Worm (Caenorhabditis elegans) whole organism, late embryonic: ENCODE measurements around the gene spat-2.
A peak's percentile ranks its signal among the peaks of the same experiment; 100 is the strongest.

Source experiments
- C38D4.7 ChIP-seq: fragments of 200-800 bp; sonication (Bioruptor generic); optimal IDR thresholded peaks from 2 replicates; lab custom pipeline; 2018; ENCODE audit warnings: mild to moderate bottlenecking, missing genetic modification characterization, moderate library complexity, missing compliant biosample characterization
- F13H6.1 ChIP-seq: sonication (generic microtip); optimal IDR thresholded peaks from 2 replicates; lab custom pipeline; 2016; ENCODE audit warnings: missing genetic modification characterization, missing compliant biosample characterization
- K02D7.2 ChIP-seq: sonication (generic microtip); optimal IDR thresholded peaks from 2 replicates; lab custom pipeline; 2017; ENCODE audit warnings: mild to moderate bottlenecking, missing genetic modification characterization, missing compliant biosample characterization
- K09A11.1 ChIP-seq: sonication (generic microtip); optimal IDR thresholded peaks from 2 replicates; lab custom pipeline; 2017; ENCODE audit warnings: antibody characterized with exemption, mild to moderate bottlenecking, missing genetic modification characterization, missing compliant biosample characterization; ENCODE audit not compliant: insufficient read depth
- T23F11.4 ChIP-seq: fragments of 200-800 bp; sonication (Bioruptor generic); optimal IDR thresholded peaks from 2 replicates; lab custom pipeline; 2018; ENCODE audit warnings: mild to moderate bottlenecking, missing genetic modification characterization, missing compliant biosample characterization
- Y22D7AL.16 ChIP-seq: sonication (generic microtip); optimal IDR thresholded peaks from 2 replicates; lab custom pipeline; 2016; ENCODE audit warnings: missing genetic modification characterization, missing compliant biosample characterization
- ceh-18 ChIP-seq: sonication (generic microtip); optimal IDR thresholded peaks from 2 replicates; lab custom pipeline; 2016; ENCODE audit warnings: missing genetic modification characterization, missing compliant biosample characterization
- ceh-19 ChIP-seq: fragments of 200-800 bp; sonication (Bioruptor generic); optimal IDR thresholded peaks from 2 replicates; lab custom pipeline; 2018; ENCODE audit warnings: mild to moderate bottlenecking, missing genetic modification characterization, missing compliant biosample characterization
- ceh-24 ChIP-seq: sonication (generic microtip); optimal IDR thresholded peaks from 2 replicates; lab custom pipeline; 2016; ENCODE audit warnings: mild to moderate bottlenecking, missing genetic modification characterization, missing compliant biosample characterization
- ceh-30 ChIP-seq: fragments of 150-350 bp; optimal IDR thresholded peaks from 2 replicates; lab custom pipeline; 2014; ENCODE audit warnings: missing biosample characterization, missing genetic modification characterization
- ceh-34 ChIP-seq: sonication (generic microtip); optimal IDR thresholded peaks from 2 replicates; lab custom pipeline; 2016; ENCODE audit warnings: mild to moderate bottlenecking, missing genetic modification characterization, missing compliant biosample characterization
- ceh-45 ChIP-seq: fragments of 200-800 bp; sonication (Bioruptor generic); IDR thresholded peaks from 2 replicates; pipeline ENCODE4 v1.3.6; 2022; ENCODE audit warnings: missing genetic modification reagents, missing genetic modification characterization, missing compliant biosample characterization
- che-1 ChIP-seq: sonication (generic microtip); optimal IDR thresholded peaks from 2 replicates; lab custom pipeline; 2016; ENCODE audit warnings: mild to moderate bottlenecking, missing genetic modification characterization, missing compliant biosample characterization
- dmd-4 ChIP-seq: sonication (generic microtip); optimal IDR thresholded peaks from 2 replicates; lab custom pipeline; 2016; ENCODE audit warnings: borderline replicate concordance, missing genetic modification characterization, missing compliant biosample characterization
- dve-1 ChIP-seq: sonication (generic microtip); optimal IDR thresholded peaks from 2 replicates; lab custom pipeline; 2017; ENCODE audit warnings: antibody characterized with exemption, mild to moderate bottlenecking, missing genetic modification characterization, missing compliant biosample characterization
- fkh-10 ChIP-seq: fragments of 150-350 bp; optimal IDR thresholded peaks from 2 replicates; lab custom pipeline; 2014; ENCODE audit warnings: missing biosample characterization, missing genetic modification reagents, missing genetic modification characterization
- fkh-6 ChIP-seq: sonication (generic microtip); optimal IDR thresholded peaks from 2 replicates; lab custom pipeline; 2016; ENCODE audit warnings: missing genetic modification characterization, missing compliant biosample characterization
- gmeb-2 ChIP-seq: sonication (generic microtip); optimal IDR thresholded peaks from 2 replicates; lab custom pipeline; 2016; ENCODE audit warnings: missing genetic modification characterization, inconsistent platforms, missing compliant biosample characterization
- hlh-30 ChIP-seq: sonication (generic microtip); optimal IDR thresholded peaks from 2 replicates; lab custom pipeline; 2017; ENCODE audit warnings: antibody characterized with exemption, missing genetic modification characterization, missing compliant biosample characterization; ENCODE audit not compliant: insufficient read depth
- hlh-6 ChIP-seq: sonication (generic microtip); optimal IDR thresholded peaks from 2 replicates; lab custom pipeline; 2016; ENCODE audit warnings: missing genotype, missing genetic modification characterization, missing compliant biosample characterization
- hlh-8 ChIP-seq: sonication (generic microtip); optimal IDR thresholded peaks from 2 replicates; lab custom pipeline; 2016; ENCODE audit warnings: missing genotype, missing genetic modification characterization, missing compliant biosample characterization
- lim-6 ChIP-seq: sonication (generic microtip); optimal IDR thresholded peaks from 2 replicates; lab custom pipeline; 2016; ENCODE audit warnings: missing genetic modification characterization, missing compliant biosample characterization
- lin-11 ChIP-seq: fragments of 200-800 bp; sonication (Bioruptor generic); optimal IDR thresholded peaks from 2 replicates; lab custom pipeline; 2018; ENCODE audit warnings: mild to moderate bottlenecking, missing genetic modification characterization, missing compliant biosample characterization
- mec-3 ChIP-seq: sonication (generic microtip); optimal IDR thresholded peaks from 2 replicates; lab custom pipeline; 2016; ENCODE audit warnings: borderline replicate concordance, missing genetic modification characterization, missing compliant biosample characterization
- nhr-232 ChIP-seq: sonication (generic microtip); optimal IDR thresholded peaks from 2 replicates; lab custom pipeline; 2016; ENCODE audit warnings: missing genetic modification characterization, missing compliant biosample characterization
- npax-4 ChIP-seq: sonication (generic microtip); optimal IDR thresholded peaks from 2 replicates; lab custom pipeline; 2016; ENCODE audit warnings: missing genetic modification characterization, missing compliant biosample characterization
- pax-1 ChIP-seq: fragments of 150-350 bp; optimal IDR thresholded peaks from 2 replicates; lab custom pipeline; 2014; ENCODE audit warnings: missing biosample characterization, missing genetic modification characterization
- pha-2 ChIP-seq: sonication (generic microtip); optimal IDR thresholded peaks from 2 replicates; lab custom pipeline; 2017; ENCODE audit warnings: mild to moderate bottlenecking, missing genetic modification characterization, missing compliant biosample characterization
- pqm-1 ChIP-seq: sonication (generic microtip); optimal IDR thresholded peaks from 2 replicates; lab custom pipeline; 2016; ENCODE audit warnings: missing genetic modification characterization, missing compliant biosample characterization
- ref-2 ChIP-seq: sonication (generic microtip); optimal IDR thresholded peaks from 2 replicates; lab custom pipeline; 2016; ENCODE audit warnings: missing genetic modification characterization, missing compliant biosample characterization
- sox-2 ChIP-seq: fragments of 200-800 bp; sonication (Bioruptor generic); IDR thresholded peaks from 2 replicates; pipeline ENCODE4 v1.3.6; 2022; ENCODE audit warnings: missing genetic modification reagents, missing genetic modification characterization, missing compliant biosample characterization
- tbx-2 ChIP-seq: sonication (generic microtip); optimal IDR thresholded peaks from 2 replicates; lab custom pipeline; 2016; ENCODE audit warnings: missing genetic modification characterization, missing compliant biosample characterization
- tbx-7 ChIP-seq: sonication (generic microtip); optimal IDR thresholded peaks from 2 replicates; lab custom pipeline; 2016; ENCODE audit warnings: missing genotype, missing genetic modification characterization, missing compliant biosample characterization
- ttx-3 ChIP-seq: sonication (generic microtip); optimal IDR thresholded peaks from 2 replicates; lab custom pipeline; 2016; ENCODE audit warnings: missing genetic modification reagents, missing genetic modification characterization, missing compliant biosample characterization
- unc-55 ChIP-seq: sonication (generic microtip); optimal IDR thresholded peaks from 2 replicates; lab custom pipeline; 2017; ENCODE audit warnings: missing biosample characterization, missing genetic modification reagents, missing genetic modification characterization
- zip-5 ChIP-seq: sonication (generic microtip); optimal IDR thresholded peaks from 2 replicates; lab custom pipeline; 2016; ENCODE audit warnings: missing genetic modification characterization, missing compliant biosample characterization

The spat-2 gene

DNA sequence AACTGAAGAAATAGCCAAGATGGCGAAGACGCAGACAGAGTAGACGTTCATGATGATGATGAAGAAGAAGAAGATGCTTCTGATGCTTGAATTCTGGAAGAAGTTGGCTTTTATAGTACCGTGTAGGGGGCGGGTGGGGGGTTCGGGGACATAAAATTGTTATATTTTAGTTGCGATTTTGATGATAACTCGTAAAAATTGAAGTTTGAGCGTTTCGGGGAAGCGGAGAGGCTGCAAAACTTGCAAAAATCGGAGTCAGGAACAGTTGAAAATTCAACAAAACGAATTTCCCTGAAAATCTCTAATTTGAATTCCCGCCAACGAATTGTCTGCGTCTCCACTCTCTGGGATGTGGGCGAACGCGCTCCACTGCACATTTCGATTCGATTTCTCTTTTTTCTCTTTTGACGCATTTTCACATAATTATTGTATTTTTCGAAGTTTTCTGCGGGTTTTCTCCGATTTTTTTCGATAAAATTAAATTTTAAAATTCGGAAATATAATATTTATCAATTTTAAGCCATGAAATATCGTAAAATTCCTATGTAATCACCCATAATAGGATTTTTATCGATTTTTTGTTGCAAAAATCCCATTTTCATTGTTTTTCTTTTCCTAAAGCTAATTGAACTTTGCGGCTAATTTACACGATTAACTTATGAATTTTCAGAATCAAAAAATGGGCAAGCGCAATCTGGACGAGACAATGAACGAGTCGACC is 29.0 kb upstream of the spat-2 start, which contains the start of the genes fipr-17 and Y48A6B.3 (continued):
- TF ChIP-seq unc-55 (GFP tag; lab: Kevin White, UChicago) = peak; percentile 39
- no peak for TF ChIP-seq T23F11.4 (GFP tag; lab: Kevin White, UChicago)
- no peak for TF ChIP-seq ref-2 (tag; lab: Kevin White, UChicago)
- TF ChIP-seq pax-1 (tag; lab: Kevin White, UChicago) = no peak
- no peak for TF ChIP-seq pha-2 (tag; lab: Kevin White, UChicago)
- peak; percentile 12 for TF ChIP-seq hlh-30 (tag; lab: Kevin White, UChicago)
- TF ChIP-seq, all 69 proteins: peak for 14

DNA sequence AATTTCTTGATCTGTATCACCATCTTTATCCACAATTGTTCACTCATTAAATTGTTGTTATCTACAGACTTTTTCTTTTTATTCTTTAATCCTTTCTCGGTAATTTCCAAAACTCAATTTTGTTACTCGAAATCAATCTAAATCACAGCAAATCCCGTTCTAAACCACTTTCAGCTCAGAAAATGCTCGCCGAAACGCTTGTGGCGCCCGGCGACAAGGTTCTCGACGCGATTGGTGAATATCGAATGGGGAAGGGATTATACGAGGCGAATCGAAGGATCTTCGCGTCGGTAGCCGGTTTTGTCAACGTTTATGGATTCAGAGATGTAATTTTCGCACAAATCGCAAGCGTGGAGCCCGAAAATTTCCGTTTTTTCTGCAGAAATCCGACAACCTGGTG is 27.9 kb upstream of the spat-2 start, which contains the start of gene exos-1:
TSS of gene exos-1 (plus strand) at position 175 of the 400 bp plus-strand sequence.
- TF ChIP-seq fkh-6 (no peak), ceh-45 (no peak), zip-5 (tag; lab: Kevin White, UChicago) (no peak), ceh-24 (tag; lab: Kevin White, UChicago) (no peak), ceh-18 (tag; lab: Kevin White, UChicago) (no peak), K02D7.2 (tag; lab: Kevin White, UChicago) (no peak)

DNA sequence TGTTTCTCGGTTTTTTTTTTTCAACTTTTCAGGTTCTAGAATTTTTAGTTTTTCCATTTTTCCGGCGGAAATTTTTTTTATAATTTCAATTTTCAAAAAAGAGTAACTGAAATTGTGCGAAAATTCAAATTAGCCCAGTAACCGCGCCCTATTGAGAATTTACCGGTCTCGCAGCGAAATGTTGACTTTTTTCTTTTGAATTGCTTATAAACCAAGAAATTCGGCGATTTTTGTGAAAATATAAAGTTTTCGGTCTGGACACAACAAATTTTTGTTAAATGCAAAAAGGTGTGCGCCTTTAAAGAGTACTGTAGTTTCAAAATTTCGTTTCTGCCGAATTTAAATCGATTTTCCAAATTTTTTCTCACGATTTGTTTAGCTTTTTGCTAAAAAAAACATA is 26.1 kb upstream of the spat-2 start:
- TF ChIP-seq F13H6.1 (tag; lab: Kevin White, UChicago) (no peak), lim-6 (tag; lab: Kevin White, UChicago) (no peak), K02D7.2 (tag; lab: Kevin White, UChicago) (no peak)

DNA sequence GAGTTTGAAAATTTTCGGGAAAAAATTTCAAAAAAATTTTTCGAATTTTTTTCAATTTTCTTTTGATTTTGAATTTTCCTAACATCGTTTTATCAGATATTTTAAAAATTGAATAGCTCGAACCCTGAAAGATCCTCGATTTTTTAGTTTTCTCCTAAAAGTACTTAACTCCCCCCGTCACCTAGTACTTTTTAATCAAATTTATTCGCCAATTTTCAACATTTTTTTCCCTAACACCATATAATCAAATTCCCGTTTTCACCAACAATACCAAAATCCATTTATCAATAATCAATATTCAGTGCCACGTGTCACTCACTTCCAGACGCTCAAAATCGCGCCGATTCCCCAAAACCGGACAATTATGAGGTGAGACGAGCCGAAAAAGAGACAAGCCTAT is 24.5 kb upstream of the spat-2 start, which contains the start of gene kvs-4:
TSS of gene kvs-4 (plus strand) at position 301 of the 400 bp plus-strand sequence.
- TF ChIP-seq ceh-30 (tag; lab: Kevin White, UChicago) (no peak), ceh-34 (tag; lab: Kevin White, UChicago) (no peak), npax-4 (tag; lab: Kevin White, UChicago) (no peak), tbx-2 (tag; lab: Kevin White, UChicago) (no peak), pqm-1 (tag; lab: Kevin White, UChicago) (no peak), lin-11 (tag; lab: Kevin White, UChicago) (no peak), fkh-10 (GFP tag; lab: Kevin White, UChicago) (no peak), tbx-7 (tag; lab: Kevin White, UChicago) (no peak), Y22D7AL.16 (tag; lab: Kevin White, UChicago) (no peak), ceh-45 (no peak), gmeb-2 (tag; lab: Kevin White, UChicago) (no peak), hlh-8 (tag; lab: Kevin White, UChicago) (no peak), ceh-19 (no peak), mec-3 (tag; lab: Kevin White, UChicago) (no peak), hlh-6 (tag; lab: Kevin White, UChicago) (no peak), ttx-3 (tag; lab: Kevin White, UChicago) (no peak), dmd-4 (no peak)

DNA sequence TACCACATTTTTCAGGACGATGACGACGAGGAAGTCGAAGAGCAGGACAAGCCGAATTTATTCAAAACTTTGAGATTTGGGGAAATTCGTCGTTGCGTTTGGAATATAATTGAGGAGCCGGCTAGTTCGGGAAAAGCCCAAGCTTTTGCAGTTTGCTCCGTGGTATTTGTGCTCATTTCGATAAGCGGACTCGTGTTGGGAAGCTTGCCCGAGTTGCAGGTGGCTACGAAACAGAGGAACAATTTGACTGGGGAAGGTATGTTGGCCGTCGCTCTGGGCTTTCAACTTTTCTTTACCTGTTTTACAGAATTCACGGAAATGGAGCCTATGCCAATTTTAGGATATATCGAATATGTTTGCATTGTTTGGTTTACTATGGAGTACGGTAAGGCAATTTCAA is 14.5 kb upstream of the spat-2 start:
- TF ChIP-seq K09A11.1 (tag; lab: Kevin White, UChicago) (no peak), tbx-7 (tag; lab: Kevin White, UChicago) (no peak), che-1 (no peak), sox-2 (GFP tag; lab: Robert Waterston, UW) (no peak), npax-4 (tag; lab: Kevin White, UChicago) (no peak), dve-1 (tag; lab: Kevin White, UChicago) (no peak), nhr-232 (tag; lab: Kevin White, UChicago) (no peak), C38D4.7 (GFP tag; lab: Kevin White, UChicago) (no peak)
